Fruit fly (Drosophila melanogaster): ENCODE data around the gene CG3198.

Gene CG3198

dm6 chrX:6646846-6647245 is 26.9 kb downstream of the CG3198 start:
- TF ChIP-seq CG17801 (GFP tag; optimal IDR thresholded peaks at IDR 0.05; ENCODE audit: partially characterized antibody) = no peak

dm6 chrX:6642593-6643257 is 31.0 kb downstream of the CG3198 start:
- TF ChIP-seq CG17801 (GFP tag; optimal IDR thresholded peaks at IDR 0.05; ENCODE audit: partially characterized antibody) = no peak

- TF ChIP-seq CG17801 (GFP tag; optimal IDR thresholded peaks at IDR 0.05; ENCODE audit: partially characterized antibody) = peak; percentile 81
Measured at dm6 chrX:6641602-6642001, 32.2 kb downstream of the CG3198 start.

- TF ChIP-seq CG17801 (GFP tag; optimal IDR thresholded peaks at IDR 0.05; ENCODE audit: partially characterized antibody) = no peak
Measured at dm6 chrX:6638123-6638522, 35.6 kb downstream of the CG3198 start.

- TF ChIP-seq CG17801 (GFP tag; optimal IDR thresholded peaks at IDR 0.05; ENCODE audit: partially characterized antibody) = no peak
Measured at dm6 chrX:6633659-6634058, 40.1 kb downstream of the CG3198 start, which contains the start of gene CG14443. CG14443 (plus strand) TSS chrX:6633959.

- TF ChIP-seq CG17801 (GFP tag; optimal IDR thresholded peaks at IDR 0.05; ENCODE audit: partially characterized antibody) = no peak
Measured at dm6 chrX:6631885-6632284, 41.9 kb downstream of the CG3198 start.

- TF ChIP-seq CG17801 (GFP tag; optimal IDR thresholded peaks at IDR 0.05; ENCODE audit: partially characterized antibody) = no peak
Measured at dm6 chrX:6624977-6625591, 48.7 kb downstream of the CG3198 start.

dm6 chrX:6624006-6624745 is 49.6 kb downstream of the CG3198 start:
- peak; percentile 79 for TF ChIP-seq CG17801 (GFP tag; optimal IDR thresholded peaks at IDR 0.05; ENCODE audit: partially characterized antibody)

- no peak for TF ChIP-seq CG17801 (GFP tag; optimal IDR thresholded peaks at IDR 0.05; ENCODE audit: partially characterized antibody)
Measured at dm6 chrX:6621566-6622006, 52.2 kb downstream of the CG3198 start.

Measured in ovary, adult (tissue).